Worm (Caenorhabditis elegans): Measurements from ENCODE around the gene idpb-4.

- TF ChIP-seq ama-1 (optimal IDR thresholded peaks at IDR 0.05) (no peak), flt-1 (GFP tag; IDR thresholded peaks at IDR 0.05) (no peak), F13C5.2 (tag; optimal IDR thresholded peaks at IDR 0.05) (no peak), tra-4 (tag; optimal IDR thresholded peaks at IDR 0.05) (no peak), ceh-36 (tag; optimal IDR thresholded peaks at IDR 0.05) (no peak), hmg-4 (GFP tag; optimal IDR thresholded peaks at IDR 0.05) (no peak)
Observed at ce11 chrII:8710317-8710716, 27.0 kb downstream of the idpb-4 start, which contains the start of gene srg-15.

Data from whole organism, early embryonic.